Fruit fly (Drosophila melanogaster): ENCODE results near the gene Axn.

Axn gene

dm6 chr3R:30058057-30058868, 35.6 kb downstream of the Axn start, which contains the start of gene sima (continued):
- TF ChIP-seq Opbp (GFP tag; IDR thresholded peaks at IDR 0.05; ENCODE audit: partially characterized antibody) (no peak), Atf-2 (GFP tag; optimal IDR thresholded peaks at IDR 0.05) (no peak), Oli (tag; optimal IDR thresholded peaks at IDR 0.05) (no peak), Pdp1 (GFP tag; optimal IDR thresholded peaks at IDR 0.05) (peak; percentile 16 to 61), da (GFP tag; optimal IDR thresholded peaks at IDR 0.05) (no peak), Scr (GFP tag; IDR thresholded peaks at IDR 0.05; ENCODE audit: partially characterized antibody) (peak; percentile 32; the same call in 1 of the 2 replicates), gem (tag; optimal IDR thresholded peaks at IDR 0.05) (peak; percentile 27), tna (GFP tag; IDR thresholded peaks at IDR 0.05; ENCODE audit: partially characterized antibody) (no peak), Xbp1 (GFP tag; optimal IDR thresholded peaks at IDR 0.05) (peak; percentile 57), unpg (GFP tag; optimal IDR thresholded peaks at IDR 0.05) (no peak), repo (GFP tag; optimal IDR thresholded peaks at IDR 0.05) (no peak), CG42726 (GFP tag; IDR thresholded peaks at IDR 0.05; ENCODE audit: partially characterized antibody) (no peak), Ets65A (GFP tag) (peak; percentile 86), crol (GFP tag; IDR thresholded peaks at IDR 0.05) (no peak), ase (GFP tag; IDR thresholded peaks at IDR 0.05) (no peak), CG9932 (GFP tag; IDR thresholded peaks at IDR 0.05) (peak; percentile 63), jumu (GFP tag; optimal IDR thresholded peaks at IDR 0.05) (peak; percentile 2), CG16813 (GFP tag; IDR thresholded peaks at IDR 0.05; ENCODE audit: partially characterized antibody) (no peak), CG15514 (GFP tag; optimal IDR thresholded peaks at IDR 0.05) (peak; percentile 57), CG7556 (GFP tag; optimal IDR thresholded peaks at IDR 0.05) (no peak), CG11723 (GFP tag; optimal IDR thresholded peaks at IDR 0.05) (no peak), BEAF-32 (GFP tag; optimal IDR thresholded peaks at IDR 0.05) (peak; percentile 39), CG12219 (GFP tag; optimal IDR thresholded peaks at IDR 0.05) (no peak), CG11504 (tag; optimal IDR thresholded peaks at IDR 0.05) (peak; percentile 39), pnt (GFP tag; optimal IDR thresholded peaks at IDR 0.05) (no peak), CG18262 (tag; optimal IDR thresholded peaks at IDR 0.05) (peak; percentile 23), luna (GFP tag; optimal IDR thresholded peaks at IDR 0.05) (peak; percentile 1), Fer2 (tag; optimal IDR thresholded peaks at IDR 0.05) (no peak), CG4404 (GFP tag; IDR thresholded peaks at IDR 0.05) (no peak), lbe (GFP tag; optimal IDR thresholded peaks at IDR 0.05) (peak; percentile 3), CG9727 (GFP tag; optimal IDR thresholded peaks at IDR 0.05) (peak; percentile 5), Lpt (GFP tag; optimal IDR thresholded peaks at IDR 0.05) (no peak), cad (GFP tag; optimal IDR thresholded peaks at IDR 0.05) (no peak), Hr39 (optimal IDR thresholded peaks at IDR 0.05) (no peak), CG16779 (GFP tag; IDR thresholded peaks at IDR 0.05) (no peak), CG10209 (GFP tag; optimal IDR thresholded peaks at IDR 0.05) (no peak), CG2202 (tag; optimal IDR thresholded peaks at IDR 0.05) (no peak), Taf1 (GFP tag; IDR thresholded peaks at IDR 0.05) (0 out of 2 replicates have a peak, but pooled peaks have one; percentile 33), Neu2 (GFP tag; optimal IDR thresholded peaks at IDR 0.05; ENCODE audit: borderline replicate concordance) (no peak), NC2β (GFP tag; optimal IDR thresholded peaks at IDR 0.05) (no peak), lmd (GFP tag; IDR thresholded peaks at IDR 0.05) (peak; percentile 31; the same call in 1 of the 2 replicates), CG12769 (tag; optimal IDR thresholded peaks at IDR 0.05) (peak; percentile 55), psq (GFP tag; optimal IDR thresholded peaks at IDR 0.05) (peak; percentile 98), aop (GFP tag; IDR thresholded peaks at IDR 0.05) (no peak), Trl (optimal IDR thresholded peaks at IDR 0.05) (no peak), Trl (GFP tag; optimal IDR thresholded peaks at IDR 0.05) (peak; percentile 35), Bgb (GFP tag; IDR thresholded peaks at IDR 0.05; ENCODE audit: partially characterized antibody) (peak; percentile 31), CG2199 (GFP tag; IDR thresholded peaks at IDR 0.05) (no peak), Bdp1 (GFP tag; optimal IDR thresholded peaks at IDR 0.05) (no peak), Asciz (GFP tag; optimal IDR thresholded peaks at IDR 0.05) (no peak)

All from whole organism, embryonic.